Worm (Caenorhabditis elegans) whole organism, L3 larva: ENCODE data around the gene fut-2.
A peak's percentile ranks its signal among the peaks of the same experiment; 100 is the strongest.

ENCODE experiments used
- ama-1 ChIP-seq: fragments of 150-350 bp; optimal IDR thresholded peaks from 2 replicates; lab custom pipeline; 2018
- ceh-16 ChIP-seq: sonication (generic microtip); optimal IDR thresholded peaks from 2 replicates; lab custom pipeline; 2017; ENCODE audit warnings: missing biosample characterization, missing genetic modification characterization
- ceh-82 ChIP-seq: fragments of 150-350 bp; optimal IDR thresholded peaks from 2 replicates; lab custom pipeline; 2014; ENCODE audit warnings: missing biosample characterization, missing genetic modification characterization
- ceh-9 ChIP-seq: sonication (generic microtip); optimal IDR thresholded peaks from 2 replicates; lab custom pipeline; 2018; ENCODE audit warnings: missing biosample characterization, missing genetic modification characterization
- daf-12 ChIP-seq: fragments of 150-350 bp; optimal IDR thresholded peaks from 2 replicates; lab custom pipeline; 2014; ENCODE audit warnings: missing biosample characterization, missing genetic modification reagents, missing genetic modification characterization
- egl-27 ChIP-seq: sonication (generic microtip); optimal IDR thresholded peaks from 4 replicates; lab custom pipeline; 2017; ENCODE audit warnings: missing biosample characterization, missing genetic modification reagents, missing genetic modification characterization
- egl-5 ChIP-seq: fragments of 150-350 bp; optimal IDR thresholded peaks from 2 replicates; lab custom pipeline; 2017; ENCODE audit warnings: missing biosample characterization, missing genetic modification reagents, missing genetic modification characterization, inconsistent platforms
- elt-1 ChIP-seq: fragments of 150-350 bp; optimal IDR thresholded peaks from 2 replicates; lab custom pipeline; 2014; ENCODE audit warnings: missing biosample characterization, missing genetic modification characterization
- elt-2 ChIP-seq: sonication (generic microtip); optimal IDR thresholded peaks from 2 replicates; lab custom pipeline; 2016; ENCODE audit warnings: missing genetic modification reagents, mild to moderate bottlenecking, missing genetic modification characterization, missing compliant biosample characterization
- elt-3 ChIP-seq, 3 experiments: fragments of 150-350 bp in 1 of 3; sonication (generic microtip) in 2 of 3; optimal IDR thresholded peaks; 2 replicates in 2 of 3; 4 replicates in 1 of 3; lab custom pipeline; 2014 to 2017; ENCODE audit warnings: missing biosample characterization in 3 of 3, missing genetic modification characterization in 3 of 3
- eor-1 ChIP-seq, 2 experiments: fragments of 150-350 bp; optimal IDR thresholded peaks; 2 replicates each; lab custom pipeline; 2014 to 2018; ENCODE audit warnings: missing biosample characterization in 2 of 2, missing genetic modification characterization in 2 of 2
- fkh-10 ChIP-seq: sonication (generic microtip); optimal IDR thresholded peaks from 2 replicates; lab custom pipeline; 2017; ENCODE audit warnings: missing biosample characterization, missing genetic modification reagents, missing genetic modification characterization
- fkh-2 ChIP-seq: fragments of 150-350 bp; optimal IDR thresholded peaks from 2 replicates; lab custom pipeline; 2014; ENCODE audit warnings: missing biosample characterization, missing genetic modification reagents, missing genetic modification characterization
- hmg-11 ChIP-seq: sonication (generic microtip); optimal IDR thresholded peaks from 2 replicates; lab custom pipeline; 2016; ENCODE audit warnings: missing genetic modification characterization, missing compliant biosample characterization
- jun-1 ChIP-seq: fragments of 150-350 bp; optimal IDR thresholded peaks from 2 replicates; lab custom pipeline; 2014; ENCODE audit warnings: missing biosample characterization, missing genetic modification reagents, missing genetic modification characterization
- lin-15B ChIP-seq: fragments of 150-350 bp; optimal IDR thresholded peaks from 2 replicates; lab custom pipeline; 2014; ENCODE audit warnings: missing biosample characterization, missing genetic modification characterization
- lsy-12 ChIP-seq: sonication (generic microtip); optimal IDR thresholded peaks from 2 replicates; lab custom pipeline; 2016; ENCODE audit warnings: mild to moderate bottlenecking, missing genetic modification characterization, missing compliant biosample characterization
- mml-1 ChIP-seq: fragments of 150-350 bp; sonication (generic microtip); optimal IDR thresholded peaks from 3 replicates; lab custom pipeline; 2014; ENCODE audit warnings: missing biosample characterization, missing genetic modification characterization
- nfya-1 ChIP-seq: sonication (generic microtip); optimal IDR thresholded peaks from 2 replicates; lab custom pipeline; 2017; ENCODE audit warnings: missing genetic modification characterization, mild to moderate bottlenecking, missing compliant biosample characterization, antibody characterized with exemption, moderate library complexity; ENCODE audit not compliant: insufficient read depth
- nhr-11 ChIP-seq: fragments of 150-350 bp; optimal IDR thresholded peaks from 2 replicates; lab custom pipeline; 2014; ENCODE audit warnings: missing biosample characterization, missing genetic modification characterization
- nhr-12 ChIP-seq: fragments of 150-350 bp; optimal IDR thresholded peaks from 2 replicates; lab custom pipeline; 2014; ENCODE audit warnings: missing biosample characterization, missing genetic modification characterization
- nhr-23 ChIP-seq: fragments of 150-350 bp; optimal IDR thresholded peaks from 2 replicates; lab custom pipeline; 2014; ENCODE audit warnings: missing biosample characterization, missing genetic modification reagents, missing genetic modification characterization
- nhr-237 ChIP-seq: fragments of 150-350 bp; optimal IDR thresholded peaks from 2 replicates; lab custom pipeline; 2014; ENCODE audit warnings: missing biosample characterization, missing genetic modification characterization
- nhr-25 ChIP-seq: sonication (generic microtip); optimal IDR thresholded peaks from 2 replicates; lab custom pipeline; 2017; ENCODE audit warnings: missing biosample characterization, missing genetic modification characterization
- nhr-28 ChIP-seq: fragments of 150-350 bp; optimal IDR thresholded peaks from 2 replicates; lab custom pipeline; 2014; ENCODE audit warnings: missing biosample characterization, missing genetic modification characterization
- nhr-43 ChIP-seq: sonication (generic microtip); optimal IDR thresholded peaks from 2 replicates; lab custom pipeline; 2016; ENCODE audit warnings: mild to moderate bottlenecking, missing genetic modification characterization, missing compliant biosample characterization; ENCODE audit not compliant: poor library complexity, severe bottlenecking
- nhr-67 ChIP-seq: fragments of 150-350 bp; optimal IDR thresholded peaks from 2 replicates; lab custom pipeline; 2014; ENCODE audit warnings: missing biosample characterization, missing genetic modification characterization
- nhr-76 ChIP-seq: fragments of 150-350 bp; sonication (generic microtip); optimal IDR thresholded peaks from 5 replicates; lab custom pipeline; 2014; ENCODE audit warnings: missing biosample characterization, missing genetic modification characterization
- pha-4 ChIP-seq: fragments of 150-350 bp; optimal IDR thresholded peaks from 2 replicates; lab custom pipeline; 2014; ENCODE audit warnings: missing biosample characterization, missing genetic modification reagents, missing genetic modification characterization
- pqm-1 ChIP-seq: fragments of 150-350 bp; optimal IDR thresholded peaks from 2 replicates; lab custom pipeline; 2017; ENCODE audit warnings: missing biosample characterization, missing genetic modification characterization, inconsistent platforms
- sea-2 ChIP-seq: fragments of 150-350 bp; sonication (generic microtip); optimal IDR thresholded peaks from 4 replicates; lab custom pipeline; 2014; ENCODE audit warnings: missing biosample characterization, missing genetic modification reagents, missing genetic modification characterization
- skn-1 ChIP-seq: fragments of 150-350 bp; optimal IDR thresholded peaks from 2 replicates; lab custom pipeline; 2014; ENCODE audit warnings: missing biosample characterization, missing genetic modification characterization
- tbx-2 ChIP-seq: sonication (generic microtip); optimal IDR thresholded peaks from 2 replicates; lab custom pipeline; 2016; ENCODE audit warnings: mild to moderate bottlenecking, missing genetic modification characterization, missing compliant biosample characterization
- unc-62 ChIP-seq: fragments of 150-350 bp; sonication (generic microtip); optimal IDR thresholded peaks from 4 replicates; lab custom pipeline; 2014; ENCODE audit warnings: missing biosample characterization, missing genetic modification reagents, missing genetic modification characterization
- zag-1 ChIP-seq: fragments of 150-350 bp; optimal IDR thresholded peaks from 2 replicates; lab custom pipeline; 2014; ENCODE audit warnings: missing biosample characterization, missing genetic modification characterization
- ztf-4 ChIP-seq: fragments of 150-350 bp; optimal IDR thresholded peaks from 2 replicates; lab custom pipeline; 2014; ENCODE audit warnings: missing biosample characterization, missing genetic modification characterization

The fut-2 gene

DNA sequence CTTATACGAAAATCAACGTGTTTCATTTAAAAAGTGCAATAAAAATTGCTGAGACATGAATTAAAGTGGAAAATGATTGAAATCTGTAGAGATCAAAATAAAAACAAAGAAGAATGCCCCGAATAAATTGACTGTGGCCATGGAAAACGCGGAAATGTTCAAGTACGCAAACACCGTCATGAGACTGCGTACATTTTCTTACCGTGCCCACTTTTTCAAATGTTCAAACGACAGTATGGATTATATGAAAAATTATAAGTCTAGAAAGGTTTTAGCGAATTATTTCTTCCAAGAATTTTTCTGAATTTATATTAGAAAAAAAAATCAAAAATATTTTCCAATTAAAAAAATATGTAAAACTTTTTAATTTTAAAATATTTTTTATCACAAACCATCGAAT lies 35.8 kb upstream of the fut-2 start:
- TF ChIP-seq lin-15B (tag; lab: Kevin White, UChicago), result peak; percentile 14
- TF ChIP-seq ztf-4, result no peak
- peak; percentile 29 for TF ChIP-seq nfya-1 (tag; lab: Kevin White, UChicago)
- no peak for TF ChIP-seq egl-27

DNA sequence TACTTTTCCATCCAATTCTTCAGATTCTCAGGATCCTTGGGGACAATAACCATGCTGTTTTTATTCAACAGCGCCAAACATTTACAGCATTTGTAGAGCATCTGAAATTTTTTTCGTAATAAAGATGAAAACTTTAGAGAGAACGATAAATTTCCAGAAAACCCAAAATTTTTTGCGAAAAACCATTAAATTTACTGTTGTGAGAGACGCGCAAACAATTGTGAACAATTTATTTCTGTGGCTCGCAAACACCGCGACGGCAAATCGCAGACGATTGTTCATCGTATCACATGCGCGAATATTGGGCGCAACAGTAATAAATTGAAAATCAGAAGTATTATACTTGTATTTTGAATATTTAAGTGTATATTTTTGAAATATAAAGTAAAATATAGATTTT lies 35.4 kb upstream of the fut-2 start, which contains the start of gene gon-14:
TSS of gene gon-14 (minus strand) at position 101 of the 400 bp plus-strand sequence.
- TF ChIP-seq nhr-23 (tag; lab: Kevin White, UChicago) (no peak), daf-12 (tag; lab: Kevin White, UChicago) (no peak), nhr-28 (tag; lab: Kevin White, UChicago) (no peak), ceh-16 (no peak), eor-1 (tag; optimal IDR thresholded peaks at IDR 0.05; lab: Kevin White, UChicago) (no peak), nhr-76 (tag; lab: Kevin White, UChicago) (no peak), lin-15B (tag; lab: Kevin White, UChicago) (no peak), ama-1 (lab: Kevin White, UChicago) (no peak), lsy-12 (tag; lab: Kevin White, UChicago) (no peak), egl-5 (no peak), nhr-237 (no peak), elt-1 (tag; lab: Kevin White, UChicago) (no peak), elt-3 (tag; optimal IDR thresholded peaks at IDR 0.05; lab: Kevin White, UChicago) (no peak), nhr-43 (no peak), mml-1 (no peak), pqm-1 (tag; lab: Kevin White, UChicago) (no peak), hmg-11 (tag; lab: Kevin White, UChicago) (no peak), skn-1 (tag; lab: Kevin White, UChicago) (no peak), sea-2 (GFP tag; lab: Kevin White, UChicago) (no peak), ceh-82 (tag; lab: Kevin White, UChicago) (no peak)

DNA sequence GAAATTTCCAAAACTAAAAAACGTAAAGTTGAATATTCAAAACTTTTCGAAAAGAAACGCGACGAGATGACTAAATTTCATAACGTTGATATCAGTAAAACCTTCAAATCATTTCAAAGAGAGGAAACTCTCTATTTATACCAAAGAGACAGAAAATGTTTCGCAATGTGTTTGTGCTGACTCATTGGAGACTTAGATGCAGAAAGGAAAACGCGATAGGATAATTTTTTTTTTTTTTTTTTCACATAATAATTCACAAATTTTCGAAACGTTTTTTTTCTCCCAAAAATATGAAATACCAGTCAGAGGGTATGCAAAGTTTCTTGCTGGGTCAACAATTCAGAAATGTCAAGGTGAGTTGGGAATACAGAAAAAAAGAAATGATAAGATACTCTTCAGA lies 30.5 kb upstream of the fut-2 start:
- no peak for TF ChIP-seq nhr-25
- peak; percentile 33 for TF ChIP-seq elt-2 (tag; lab: Kevin White, UChicago)
- TF ChIP-seq nhr-23 (tag; lab: Kevin White, UChicago), result peak; percentile 31
- no peak for TF ChIP-seq lin-15B (tag; lab: Kevin White, UChicago)
- TF ChIP-seq ceh-9, result no peak
- TF ChIP-seq pha-4 (tag; lab: Kevin White, UChicago), result peak; percentile 45
- no peak for TF ChIP-seq daf-12 (tag; lab: Kevin White, UChicago)
- TF ChIP-seq nhr-11 (tag; lab: Kevin White, UChicago), result no peak
- no peak for TF ChIP-seq nhr-237
- no peak for TF ChIP-seq ztf-4
- peak; percentile 5 for TF ChIP-seq pqm-1 (tag; lab: Kevin White, UChicago)
- no peak for TF ChIP-seq jun-1
- no peak for TF ChIP-seq tbx-2 (tag; lab: Kevin White, UChicago)
- TF ChIP-seq ama-1 (lab: Kevin White, UChicago), result no peak
- no peak for TF ChIP-seq skn-1 (tag; lab: Kevin White, UChicago)

DNA sequence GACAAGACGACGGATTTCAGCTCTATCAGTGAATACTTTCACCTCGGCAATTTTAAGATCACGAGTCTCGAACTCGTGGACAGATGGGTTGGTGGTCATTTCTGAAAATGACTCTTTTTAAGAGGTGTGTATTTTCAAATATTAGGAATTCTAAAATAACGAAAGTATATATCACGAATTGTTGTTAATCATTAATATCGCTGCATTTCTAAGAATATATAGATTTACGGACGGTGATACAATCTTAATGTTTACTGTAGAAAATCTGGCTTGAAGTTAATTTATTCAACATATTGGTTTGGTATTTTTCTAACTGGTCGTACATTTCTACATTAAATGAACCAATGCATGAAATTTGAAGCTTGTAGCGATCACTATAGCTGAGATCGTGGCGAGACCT lies 29.6 kb upstream of the fut-2 start, which contains the start of gene ZK1055.7:
TSS of gene ZK1055.7 (minus strand) at position 101 of the 400 bp plus-strand sequence.
- no peak for TF ChIP-seq hmg-11 (tag; lab: Kevin White, UChicago)
- no peak for TF ChIP-seq nhr-67 (tag; lab: Kevin White, UChicago)
- no peak for TF ChIP-seq fkh-10 (GFP tag; lab: Kevin White, UChicago)
- no peak for TF ChIP-seq egl-27
- no peak for TF ChIP-seq nhr-11 (tag; lab: Kevin White, UChicago)
- no peak for TF ChIP-seq nhr-12 (tag; lab: Kevin White, UChicago)
- no peak for TF ChIP-seq ama-1 (lab: Kevin White, UChicago)
- no peak for TF ChIP-seq nhr-25
- no peak for TF ChIP-seq daf-12 (tag; lab: Kevin White, UChicago)
- TF ChIP-seq lsy-12 (tag; lab: Kevin White, UChicago), result no peak
- no peak for TF ChIP-seq nfya-1 (tag; lab: Kevin White, UChicago)
- TF ChIP-seq ceh-82 (tag; lab: Kevin White, UChicago), result no peak
- no peak for TF ChIP-seq zag-1
- TF ChIP-seq unc-62, result no peak
- TF ChIP-seq nhr-43, result no peak
- no peak for TF ChIP-seq fkh-2 (tag; lab: Kevin White, UChicago)
- TF ChIP-seq nhr-237, result no peak
- TF ChIP-seq nhr-28 (tag; lab: Kevin White, UChicago), result no peak
- no peak for TF ChIP-seq elt-3 (tag; optimal IDR thresholded peaks at IDR 0.05; lab: Kevin White, UChicago)
- TF ChIP-seq sea-2 (GFP tag; lab: Kevin White, UChicago), result no peak
